Worm (Caenorhabditis elegans) whole organism, young adult: ENCODE results near the gene pah-1.

ENCODE experiments used
- B0035.1 ChIP-seq: sonication (generic microtip); optimal IDR thresholded peaks from 2 replicates; lab custom pipeline; 2016; ENCODE audit warnings: missing genetic modification characterization, mild to moderate bottlenecking, missing compliant biosample characterization, missing genotype, missing genetic modification reagents
- B0336.3 ChIP-seq: fragments of 200-800 bp; sonication (Bioruptor generic); IDR thresholded peaks from 2 replicates; pipeline ENCODE4 v1.3.6; 2022; ENCODE audit warnings: missing genetic modification characterization, missing compliant biosample characterization
- C06A6.2 ChIP-seq: fragments of 200-800 bp; sonication (Bioruptor generic); conservative IDR thresholded peaks from 2 replicates; pipeline ENCODE4 v1.3.6; 2022; ENCODE audit warnings: missing genetic modification characterization, missing compliant biosample characterization
- D2030.7 ChIP-seq: fragments of 200-800 bp; sonication (Bioruptor generic); IDR thresholded peaks from 2 replicates; pipeline ENCODE4 v1.3.6; 2022; ENCODE audit warnings: missing genetic modification reagents, missing genetic modification characterization, missing compliant biosample characterization
- F22D6.2 ChIP-seq: sonication (generic microtip); optimal IDR thresholded peaks from 2 replicates; lab custom pipeline; 2016; ENCODE audit warnings: mild to moderate bottlenecking, missing genetic modification characterization, missing compliant biosample characterization
- F39B2.1 ChIP-seq: fragments of 200-800 bp; sonication (Bioruptor generic); IDR thresholded peaks from 2 replicates; pipeline ENCODE4 v1.3.6; 2022; ENCODE audit warnings: missing genetic modification reagents, missing genetic modification characterization, missing compliant biosample characterization
- F49E8.2 ChIP-seq: sonication (generic microtip); optimal IDR thresholded peaks from 3 replicates; lab custom pipeline; 2017; ENCODE audit warnings: missing genetic modification characterization, mild to moderate bottlenecking, missing compliant biosample characterization, antibody characterized with exemption, moderate library complexity; ENCODE audit not compliant: insufficient read depth
- F55B11.4 ChIP-seq: sonication (generic microtip); optimal IDR thresholded peaks from 2 replicates; lab custom pipeline; 2016; ENCODE audit warnings: missing compliant biosample characterization, missing genetic modification characterization, borderline replicate concordance; ENCODE audit not compliant: insufficient read depth
- Y53G8AR.9 ChIP-seq: fragments of 200-800 bp; sonication (Bioruptor generic); conservative IDR thresholded peaks from 2 replicates; pipeline ENCODE4 v1.3.6; 2022; ENCODE audit warnings: missing genetic modification reagents, missing genetic modification characterization, missing compliant biosample characterization
- Y56A3A.18 ChIP-seq: fragments of 200-800 bp; sonication (Bioruptor generic); IDR thresholded peaks from 2 replicates; pipeline ENCODE4 v1.3.6; 2022; ENCODE audit warnings: missing genetic modification reagents, missing genetic modification characterization, missing compliant biosample characterization
- Y79H2A.3 ChIP-seq: fragments of 200-800 bp; sonication (Bioruptor generic); conservative IDR thresholded peaks from 2 replicates; pipeline ENCODE4 v1.3.6; 2022; ENCODE audit warnings: missing genetic modification reagents, missing genetic modification characterization, missing compliant biosample characterization
- Y95B8A.8 ChIP-seq: fragments of 200-800 bp; sonication (Bioruptor generic); IDR thresholded peaks from 2 replicates; pipeline ENCODE4 v1.3.6; 2022; ENCODE audit warnings: missing genetic modification reagents, missing genetic modification characterization, missing compliant biosample characterization
- ZK185.1 ChIP-seq: sonication (generic microtip); optimal IDR thresholded peaks from 2 replicates; lab custom pipeline; 2016; ENCODE audit warnings: mild to moderate bottlenecking, missing genetic modification characterization, missing compliant biosample characterization; ENCODE audit not compliant: poor library complexity, severe bottlenecking
- ama-1 ChIP-seq, 3 experiments: fragments of 150-350 bp in 1 of 3; sonication (generic microtip) in 2 of 3; optimal IDR thresholded peaks; 2 replicates each; lab custom pipeline; 2014 to 2018; ENCODE audit warnings: missing biosample characterization in 2 of 3, missing genetic modification characterization in 2 of 3, missing genetic modification reagents in 2 of 3
- athp-1 ChIP-seq: sonication (generic microtip); optimal IDR thresholded peaks from 2 replicates; lab custom pipeline; 2017; ENCODE audit warnings: mild to moderate bottlenecking, missing genetic modification characterization, missing compliant biosample characterization
- attf-6 ChIP-seq: fragments of 200-800 bp; sonication (Bioruptor generic); IDR thresholded peaks from 2 replicates; pipeline ENCODE4 v1.3.6; 2022; ENCODE audit warnings: missing genetic modification reagents, missing genetic modification characterization, missing compliant biosample characterization
- bed-1 ChIP-seq: fragments of 200-800 bp; sonication (Bioruptor generic); IDR thresholded peaks from 2 replicates; pipeline ENCODE4 v1.3.6; 2022; ENCODE audit warnings: missing genetic modification reagents, missing genetic modification characterization, missing compliant biosample characterization
- cebp-1 ChIP-seq, 2 experiments: fragments of 200-800 bp in 1 of 2; sonication (Bioruptor generic) in 1 of 2; sonication (generic microtip) in 1 of 2; IDR thresholded peaks in 1 of 2; optimal IDR thresholded peaks in 1 of 2; 2 replicates each; pipeline versions ENCODE4 v1.3.6 to Lab custom; 2017 to 2022; ENCODE audit warnings: missing compliant biosample characterization in 2 of 2, missing genetic modification characterization in 2 of 2, mild to moderate bottlenecking in 1 of 2, missing genetic modification reagents in 1 of 2, moderate library complexity in 1 of 2
- ceh-100 ChIP-seq: fragments of 200-800 bp; sonication (Bioruptor generic); IDR thresholded peaks from 2 replicates; pipeline ENCODE4 v1.3.6; 2022; ENCODE audit warnings: missing genetic modification reagents, missing genetic modification characterization, missing compliant biosample characterization
- ceh-58 ChIP-seq: fragments of 200-800 bp; sonication (Bioruptor generic); IDR thresholded peaks from 2 replicates; pipeline ENCODE4 v1.3.6; 2022; ENCODE audit warnings: missing genetic modification characterization, missing compliant biosample characterization
- die-1 ChIP-seq: sonication (generic microtip); optimal IDR thresholded peaks from 2 replicates; lab custom pipeline; 2016; ENCODE audit warnings: missing genotype, mild to moderate bottlenecking, missing genetic modification characterization, missing compliant biosample characterization
- efl-1 ChIP-seq: fragments of 150-350 bp; optimal IDR thresholded peaks from 2 replicates; lab custom pipeline; 2014; ENCODE audit warnings: missing biosample characterization, missing genetic modification reagents, missing genetic modification characterization
- egl-44 ChIP-seq: fragments of 200-800 bp; sonication (Bioruptor generic); IDR thresholded peaks from 2 replicates; pipeline ENCODE4 v1.3.6; 2022; ENCODE audit warnings: missing genetic modification reagents, missing genetic modification characterization, missing compliant biosample characterization
- ets-4 ChIP-seq: fragments of 200-800 bp; sonication (Bioruptor generic); optimal IDR thresholded peaks from 2 replicates; lab custom pipeline; 2018; ENCODE audit warnings: mild to moderate bottlenecking, missing genetic modification characterization, missing compliant biosample characterization
- gei-17 ChIP-seq: fragments of 200-800 bp; sonication (Bioruptor generic); optimal IDR thresholded peaks from 2 replicates; lab custom pipeline; 2018; ENCODE audit warnings: mild to moderate bottlenecking, missing genetic modification characterization, missing compliant biosample characterization
- him-1 ChIP-seq: sonication (generic microtip); optimal IDR thresholded peaks from 2 replicates; lab custom pipeline; 2016; ENCODE audit warnings: missing genotype, missing genetic modification reagents, missing genetic modification characterization, missing compliant biosample characterization
- hlh-26 ChIP-seq: fragments of 200-800 bp; sonication (Bioruptor generic); conservative IDR thresholded peaks from 2 replicates; pipeline ENCODE4 v1.3.6; 2022; ENCODE audit warnings: missing genetic modification reagents, missing genetic modification characterization, missing compliant biosample characterization
- hmg-1.2 ChIP-seq: fragments of 200-800 bp; sonication (Bioruptor generic); IDR thresholded peaks from 2 replicates; pipeline ENCODE4 v1.3.6; 2022; ENCODE audit warnings: missing genetic modification reagents, missing genetic modification characterization, missing compliant biosample characterization
- lag-1 ChIP-seq: fragments of 200-800 bp; sonication (Bioruptor generic); IDR thresholded peaks from 2 replicates; pipeline ENCODE4 v1.3.6; 2022; ENCODE audit warnings: missing genetic modification reagents, missing genetic modification characterization, missing compliant biosample characterization
- let-526 ChIP-seq: fragments of 200-800 bp; sonication (Bioruptor generic); IDR thresholded peaks from 2 replicates; pipeline ENCODE4 v1.3.6; 2022; ENCODE audit warnings: missing genetic modification reagents, missing genetic modification characterization, missing compliant biosample characterization
- madf-3 ChIP-seq: fragments of 200-800 bp; sonication (Bioruptor generic); IDR thresholded peaks from 2 replicates; pipeline ENCODE4 v1.3.6; 2022; ENCODE audit warnings: missing genetic modification reagents, missing genetic modification characterization, missing compliant biosample characterization
- madf-6 ChIP-seq: fragments of 200-800 bp; sonication (Bioruptor generic); IDR thresholded peaks from 2 replicates; pipeline ENCODE4 v1.3.6; 2022; ENCODE audit warnings: missing genetic modification reagents, missing genetic modification characterization, missing compliant biosample characterization
- madf-8 ChIP-seq: fragments of 200-800 bp; sonication (Bioruptor generic); conservative IDR thresholded peaks from 2 replicates; pipeline ENCODE4 v1.3.6; 2022; ENCODE audit warnings: missing genetic modification reagents, missing genetic modification characterization, missing compliant biosample characterization
- mes-4 ChIP-seq: sonication (generic microtip); optimal IDR thresholded peaks from 2 replicates; lab custom pipeline; 2016; ENCODE audit warnings: missing genotype, missing genetic modification characterization, missing compliant biosample characterization
- nhr-120 ChIP-seq: fragments of 200-800 bp; sonication (Bioruptor generic); IDR thresholded peaks from 2 replicates; pipeline ENCODE4 v1.3.6; 2022; ENCODE audit warnings: missing genetic modification characterization, missing compliant biosample characterization
- nhr-27 ChIP-seq: fragments of 200-800 bp; sonication (Bioruptor generic); optimal IDR thresholded peaks from 2 replicates; lab custom pipeline; 2018; ENCODE audit warnings: mild to moderate bottlenecking, missing genetic modification characterization, moderate library complexity, missing compliant biosample characterization
- nhr-80 ChIP-seq: sonication (generic microtip); optimal IDR thresholded peaks from 2 replicates; lab custom pipeline; 2016; ENCODE audit warnings: missing genetic modification characterization, missing compliant biosample characterization
- nhr-90 ChIP-seq: sonication (generic microtip); optimal IDR thresholded peaks from 2 replicates; lab custom pipeline; 2016; ENCODE audit warnings: missing genotype, mild to moderate bottlenecking, missing genetic modification characterization, missing compliant biosample characterization
- rec-8 ChIP-seq, 2 experiments: sonication (generic microtip); optimal IDR thresholded peaks; 2 replicates each; lab custom pipeline; 2016; ENCODE audit warnings: mild to moderate bottlenecking in 2 of 2, missing genetic modification characterization in 2 of 2, missing genetic modification reagents in 2 of 2, missing genotype in 2 of 2, missing biosample characterization in 1 of 2, missing compliant biosample characterization in 1 of 2, moderate library complexity in 1 of 2
- repo-1 ChIP-seq: sonication (generic microtip); optimal IDR thresholded peaks from 2 replicates; lab custom pipeline; 2017; ENCODE audit warnings: mild to moderate bottlenecking, missing genetic modification characterization, missing compliant biosample characterization
- tlf-1 ChIP-seq: fragments of 200-800 bp; sonication (Bioruptor generic); optimal IDR thresholded peaks from 2 replicates; lab custom pipeline; 2018; ENCODE audit warnings: mild to moderate bottlenecking, missing genetic modification characterization, missing compliant biosample characterization
- xnd-1 ChIP-seq: sonication (generic microtip); optimal IDR thresholded peaks from 2 replicates; lab custom pipeline; 2016; ENCODE audit warnings: missing genotype, missing genetic modification reagents, missing genetic modification characterization, missing compliant biosample characterization
- zfh-2 ChIP-seq: fragments of 200-800 bp; sonication (Bioruptor generic); conservative IDR thresholded peaks from 2 replicates; pipeline ENCODE4 v1.3.6; 2022; ENCODE audit warnings: missing genetic modification reagents, missing genetic modification characterization, missing compliant biosample characterization
- ztf-26 ChIP-seq: sonication (generic microtip); optimal IDR thresholded peaks from 2 replicates; lab custom pipeline; 2017; ENCODE audit warnings: missing genetic modification characterization, missing compliant biosample characterization

pah-1 gene

ce11 chrII:8745449-8746297, 21.1 kb downstream of the pah-1 start:
- TF ChIP-seq ZK185.1 (tag; lab: Kevin White, UChicago) (peak; percentile 26), madf-8 (GFP tag; lab: Robert Waterston, UW) (no peak), zfh-2 (GFP tag; lab: Robert Waterston, UW) (peak; percentile 57), ceh-58 (GFP tag; lab: Robert Waterston, UW) (no peak), nhr-120 (GFP tag; lab: Robert Waterston, UW) (no peak), B0035.1 (tag; lab: Kevin White, UChicago) (no peak), repo-1 (tag; lab: Kevin White, UChicago) (peak; percentile 50), athp-1 (no peak), ztf-26 (no peak), efl-1 (no peak), C06A6.2 (GFP tag; lab: Robert Waterston, UW) (peak; percentile 11; the same call in 1 of the 2 replicates), tlf-1 (GFP tag; lab: Kevin White, UChicago) (no peak), let-526 (0 out of 2 replicates have a peak, but pooled peaks have one; percentile 3), B0336.3 (GFP tag; lab: Robert Waterston, UW) (peak; percentile 12; the same call in 1 of the 2 replicates), nhr-27 (tag; lab: Kevin White, UChicago) (no peak), him-1 (tag; lab: Kevin White, UChicago) (no peak), mes-4 (tag; lab: Kevin White, UChicago) (no peak), nhr-80 (tag; lab: Kevin White, UChicago) (no peak), Y95B8A.8 (GFP tag; lab: Robert Waterston, UW) (no peak), xnd-1 (tag; lab: Kevin White, UChicago) (no peak), ets-4 (no peak), Y56A3A.18 (GFP tag; lab: Robert Waterston, UW) (no peak; the same call in 1 of the 2 replicates), Y53G8AR.9 (GFP tag; lab: Robert Waterston, UW) (peak; percentile 5; the same call in 1 of the 2 replicates), cebp-1 (GFP tag; IDR thresholded peaks at IDR 0.05; lab: Robert Waterston, UW) (no peak), cebp-1 (tag; optimal IDR thresholded peaks at IDR 0.05; lab: Kevin White, UChicago) (peak; percentile 5), madf-3 (0 out of 2 replicates have a peak, but pooled peaks have one; percentile 3), hmg-1.2 (GFP tag; lab: Robert Waterston, UW) (0 out of 2 replicates have a peak, but pooled peaks have one; percentile 2), ama-1 (optimal IDR thresholded peaks at IDR 0.05; lab: Kevin White, UChicago) (peak; percentile 50), ama-1 (GFP tag; optimal IDR thresholded peaks at IDR 0.05; lab: Kevin White, UChicago) (peak in 1 of 2 experiments; percentile 36), F55B11.4 (tag; lab: Kevin White, UChicago) (no peak), D2030.7 (GFP tag; lab: Robert Waterston, UW) (no peak), ceh-100 (GFP tag; lab: Robert Waterston, UW) (no peak), die-1 (tag; lab: Kevin White, UChicago) (no peak), nhr-90 (tag; lab: Kevin White, UChicago) (peak; percentile 22), Y79H2A.3 (GFP tag; lab: Robert Waterston, UW) (no peak)

- TF ChIP-seq egl-44 (GFP tag; lab: Robert Waterston, UW) (no peak; the same call in 1 of the 2 replicates), madf-6 (GFP tag; lab: Robert Waterston, UW) (peak; percentile 44; the same call in 1 of the 2 replicates), rec-8 (tag; optimal IDR thresholded peaks at IDR 0.05; lab: Kevin White, UChicago) (no peak), Y79H2A.3 (GFP tag; lab: Robert Waterston, UW) (no peak), gei-17 (GFP tag; lab: Kevin White, UChicago) (no peak), lag-1 (GFP tag; lab: Robert Waterston, UW) (no peak), F49E8.2 (no peak), bed-1 (no peak), attf-6 (no peak), F22D6.2 (tag; lab: Kevin White, UChicago) (no peak), efl-1 (no peak), hlh-26 (GFP tag; lab: Robert Waterston, UW) (no peak), F39B2.1 (GFP tag; lab: Robert Waterston, UW) (no peak)
These were observed 22.0 kb downstream of the pah-1 start for ce11 chrII:8744555-8745448.
